Worm (Caenorhabditis elegans): ENCODE results near the gene M01F1.4.

Gene M01F1.4

ce11 chrIII:3540424-3540823 is 30.6 kb upstream of the M01F1.4 start:
- TF ChIP-seq pqm-1 (tag; optimal IDR thresholded peaks at IDR 0.05) (peak; percentile 38), lin-15B (tag; optimal IDR thresholded peaks at IDR 0.05) (peak; percentile 82), jun-1 (tag; optimal IDR thresholded peaks at IDR 0.05) (peak; percentile 18), elt-2 (tag; optimal IDR thresholded peaks at IDR 0.05) (peak; percentile 41), unc-62 (GFP tag; optimal IDR thresholded peaks at IDR 0.05) (no peak), ZK546.5 (tag; optimal IDR thresholded peaks at IDR 0.05) (no peak), nhr-25 (tag; optimal IDR thresholded peaks at IDR 0.05) (peak; percentile 40), daf-12 (tag; optimal IDR thresholded peaks at IDR 0.05) (no peak), nhr-43 (tag; optimal IDR thresholded peaks at IDR 0.05; ENCODE audit: poor library complexity, severe bottlenecking) (peak; percentile 46), skn-1 (tag; optimal IDR thresholded peaks at IDR 0.05) (no peak), nfya-1 (tag; optimal IDR thresholded peaks at IDR 0.05; ENCODE audit: insufficient read depth) (peak; percentile 60), pha-4 (tag; optimal IDR thresholded peaks at IDR 0.05) (peak; percentile 92), snpc-4 (tag; optimal IDR thresholded peaks at IDR 0.05) (peak; percentile 35), nhr-23 (tag; optimal IDR thresholded peaks at IDR 0.05) (peak; percentile 62), ama-1 (optimal IDR thresholded peaks at IDR 0.05) (no peak), R02D3.7 (tag; optimal IDR thresholded peaks at IDR 0.05) (no peak)

- TF ChIP-seq lin-39 (tag; optimal IDR thresholded peaks at IDR 0.05) (no peak), ceh-28 (tag; optimal IDR thresholded peaks at IDR 0.05) (no peak), nhr-43 (tag; optimal IDR thresholded peaks at IDR 0.05; ENCODE audit: poor library complexity, severe bottlenecking) (no peak), nfya-1 (tag; optimal IDR thresholded peaks at IDR 0.05; ENCODE audit: insufficient read depth) (no peak), hmg-11 (tag; optimal IDR thresholded peaks at IDR 0.05) (no peak), R02D3.7 (tag; optimal IDR thresholded peaks at IDR 0.05) (no peak), lin-15B (tag; optimal IDR thresholded peaks at IDR 0.05) (no peak), nhr-77 (tag; optimal IDR thresholded peaks at IDR 0.05) (no peak), mdl-1 (tag; optimal IDR thresholded peaks at IDR 0.05) (no peak), nhr-76 (tag; optimal IDR thresholded peaks at IDR 0.05) (no peak), nhr-25 (tag; optimal IDR thresholded peaks at IDR 0.05) (no peak), sea-2 (GFP tag; optimal IDR thresholded peaks at IDR 0.05) (no peak), nhr-237 (tag; optimal IDR thresholded peaks at IDR 0.05) (no peak), jun-1 (tag; optimal IDR thresholded peaks at IDR 0.05) (no peak), nhr-23 (tag; optimal IDR thresholded peaks at IDR 0.05) (no peak), ZK546.5 (tag; optimal IDR thresholded peaks at IDR 0.05) (no peak), lsy-12 (tag; optimal IDR thresholded peaks at IDR 0.05) (no peak)
These were observed 29.7 kb upstream of the M01F1.4 start for ce11 chrIII:3539499-3539898.

ce11 chrIII:3537401-3537800 is 27.6 kb upstream of the M01F1.4 start, which contains the start of gene cfap-20:
Gene cfap-20 (minus strand): TSS chrIII:3537501.
- TF ChIP-seq elt-3 (tag; optimal IDR thresholded peaks at IDR 0.05) (no peak), ztf-4 (tag; optimal IDR thresholded peaks at IDR 0.05) (no peak), elt-2 (tag; optimal IDR thresholded peaks at IDR 0.05) (no peak)

- TF ChIP-seq ceh-28 (tag; optimal IDR thresholded peaks at IDR 0.05) = no peak
- no peak for TF ChIP-seq nhr-28 (tag; optimal IDR thresholded peaks at IDR 0.05)
- no peak for TF ChIP-seq lin-39 (tag; optimal IDR thresholded peaks at IDR 0.05)
- TF ChIP-seq ceh-16 (tag; optimal IDR thresholded peaks at IDR 0.05) = no peak
- no peak for TF ChIP-seq elt-2 (tag; optimal IDR thresholded peaks at IDR 0.05)
- TF ChIP-seq egl-27 (tag; optimal IDR thresholded peaks at IDR 0.05) = no peak
- TF ChIP-seq pha-4 (tag; optimal IDR thresholded peaks at IDR 0.05) = no peak
- TF ChIP-seq elt-3 (tag; optimal IDR thresholded peaks at IDR 0.05) = no peak
- TF ChIP-seq fkh-10 (GFP tag; optimal IDR thresholded peaks at IDR 0.05) = no peak
These were observed 24.4 kb upstream of the M01F1.4 start for ce11 chrIII:3534185-3534584.

- TF ChIP-seq mml-1 (tag; optimal IDR thresholded peaks at IDR 0.05) (no peak), tbx-2 (tag; optimal IDR thresholded peaks at IDR 0.05) (peak; percentile 1), ztf-4 (tag; optimal IDR thresholded peaks at IDR 0.05) (no peak), nfya-1 (tag; optimal IDR thresholded peaks at IDR 0.05; ENCODE audit: insufficient read depth) (peak; percentile 86), nhr-237 (tag; optimal IDR thresholded peaks at IDR 0.05) (no peak), nhr-28 (tag; optimal IDR thresholded peaks at IDR 0.05) (no peak), mdl-1 (tag; optimal IDR thresholded peaks at IDR 0.05) (no peak), lin-39 (tag; optimal IDR thresholded peaks at IDR 0.05) (peak; percentile 91), nhr-11 (tag; optimal IDR thresholded peaks at IDR 0.05) (no peak), elt-2 (tag; optimal IDR thresholded peaks at IDR 0.05) (peak; percentile 8), pha-4 (tag; optimal IDR thresholded peaks at IDR 0.05) (peak; percentile 17), daf-12 (tag; optimal IDR thresholded peaks at IDR 0.05) (no peak), lin-15B (tag; optimal IDR thresholded peaks at IDR 0.05) (peak; percentile 57), ZK546.5 (tag; optimal IDR thresholded peaks at IDR 0.05) (no peak), skn-1 (tag; optimal IDR thresholded peaks at IDR 0.05) (no peak), pqm-1 (tag; optimal IDR thresholded peaks at IDR 0.05) (no peak), nhr-67 (tag; optimal IDR thresholded peaks at IDR 0.05) (no peak), lsy-12 (tag; optimal IDR thresholded peaks at IDR 0.05) (no peak), nhr-25 (tag; optimal IDR thresholded peaks at IDR 0.05) (no peak), fkh-10 (GFP tag; optimal IDR thresholded peaks at IDR 0.05) (no peak), jun-1 (tag; optimal IDR thresholded peaks at IDR 0.05) (no peak), unc-62 (GFP tag; optimal IDR thresholded peaks at IDR 0.05) (peak; percentile 46), egl-27 (tag; optimal IDR thresholded peaks at IDR 0.05) (no peak), ama-1 (optimal IDR thresholded peaks at IDR 0.05) (no peak), eor-1 (tag; optimal IDR thresholded peaks at IDR 0.05) (no peak), ceh-9 (tag; optimal IDR thresholded peaks at IDR 0.05) (no peak), elt-1 (tag; optimal IDR thresholded peaks at IDR 0.05) (no peak), elt-3 (tag; optimal IDR thresholded peaks at IDR 0.05) (no peak), aly-2 (tag; optimal IDR thresholded peaks at IDR 0.05) (no peak), ceh-28 (tag; optimal IDR thresholded peaks at IDR 0.05) (peak; percentile 72), R02D3.7 (tag; optimal IDR thresholded peaks at IDR 0.05) (no peak), nhr-76 (tag; optimal IDR thresholded peaks at IDR 0.05) (no peak), nhr-77 (tag; optimal IDR thresholded peaks at IDR 0.05) (no peak), zag-1 (tag; optimal IDR thresholded peaks at IDR 0.05) (no peak)
These were observed 22.2 kb upstream of the M01F1.4 start for ce11 chrIII:3532035-3532434.

Measured in whole organism, L3 larva.